Worm (Caenorhabditis elegans) whole organism, young adult: ENCODE data around the gene W08G11.1.

ENCODE experiments used
- let-607 ChIP-seq, 2 experiments: fragments of 200-800 bp in 1 of 2; sonication (Bioruptor generic) in 1 of 2; sonication (generic microtip) in 1 of 2; optimal IDR thresholded peaks; 2 replicates each; lab custom pipeline; 2016 to 2018; ENCODE audit warnings: mild to moderate bottlenecking in 2 of 2, missing compliant biosample characterization in 2 of 2, missing genetic modification characterization in 2 of 2, moderate library complexity in 2 of 2, missing genotype in 1 of 2
- lin-35 ChIP-seq, 3 experiments: fragments of 150-350 bp in 2 of 3; sonication (generic microtip) in 1 of 3; optimal IDR thresholded peaks; 2 replicates each; lab custom pipeline; 2014 to 2018; ENCODE audit warnings: missing biosample characterization in 3 of 3, missing genetic modification characterization in 3 of 3, missing genetic modification reagents in 3 of 3
- lin-54 ChIP-seq: fragments of 200-800 bp; sonication (Bioruptor generic); optimal IDR thresholded peaks from 2 replicates; lab custom pipeline; 2018; ENCODE audit warnings: mild to moderate bottlenecking, missing genetic modification characterization, missing compliant biosample characterization
- lsl-1 ChIP-seq: fragments of 200-800 bp; sonication (Bioruptor generic); optimal IDR thresholded peaks from 2 replicates; lab custom pipeline; 2018; ENCODE audit warnings: mild to moderate bottlenecking, missing genetic modification characterization, moderate library complexity, missing compliant biosample characterization
- nfyb-1 ChIP-seq: fragments of 200-800 bp; sonication (Bioruptor generic); IDR thresholded peaks from 2 replicates; pipeline ENCODE4 v1.3.6; 2022; ENCODE audit warnings: missing genetic modification reagents, missing genetic modification characterization, missing compliant biosample characterization

- TF ChIP-seq let-607 (tag; optimal IDR thresholded peaks at IDR 0.05; lab: Kevin White, UChicago) (no peak), lin-35 (GFP tag; optimal IDR thresholded peaks at IDR 0.05; lab: Kevin White, UChicago) (no peak), lsl-1 (GFP tag; lab: Kevin White, UChicago) (no peak), nfyb-1 (GFP tag; lab: Robert Waterston, UW) (no peak), lin-54 (GFP tag; lab: Kevin White, UChicago) (no peak)
Measured at ce11 chrV:16315004-16315403, 31.9 kb upstream of the W08G11.1 start, which contains the start of gene str-214.
